Worm (Caenorhabditis elegans) whole organism, young adult: ENCODE results near the gene ttr-3.

Experiments used
- F57A8.1 ChIP-seq: fragments of 200-800 bp; sonication (Bioruptor generic); optimal IDR thresholded peaks from 2 replicates; lab custom pipeline; 2018; ENCODE audit warnings: mild to moderate bottlenecking, missing genetic modification characterization, moderate library complexity, missing compliant biosample characterization
- K12H6.12 ChIP-seq: fragments of 200-800 bp; sonication (Bioruptor generic); optimal IDR thresholded peaks from 2 replicates; lab custom pipeline; 2018; ENCODE audit warnings: mild to moderate bottlenecking, missing genetic modification characterization, missing compliant biosample characterization
- Y56A3A.18 ChIP-seq: fragments of 200-800 bp; sonication (Bioruptor generic); IDR thresholded peaks from 2 replicates; pipeline ENCODE4 v1.3.6; 2022; ENCODE audit warnings: missing genetic modification reagents, missing genetic modification characterization, missing compliant biosample characterization
- Y95B8A.8 ChIP-seq: fragments of 200-800 bp; sonication (Bioruptor generic); IDR thresholded peaks from 2 replicates; pipeline ENCODE4 v1.3.6; 2022; ENCODE audit warnings: missing genetic modification reagents, missing genetic modification characterization, missing compliant biosample characterization
- ZK185.1 ChIP-seq: sonication (generic microtip); optimal IDR thresholded peaks from 2 replicates; lab custom pipeline; 2016; ENCODE audit warnings: mild to moderate bottlenecking, missing genetic modification characterization, missing compliant biosample characterization; ENCODE audit not compliant: poor library complexity, severe bottlenecking
- akir-1 ChIP-seq: fragments of 200-800 bp; sonication (Bioruptor generic); optimal IDR thresholded peaks from 2 replicates; lab custom pipeline; 2018; ENCODE audit warnings: mild to moderate bottlenecking, missing genetic modification characterization, moderate library complexity, missing compliant biosample characterization
- ama-1 ChIP-seq, 3 experiments: fragments of 150-350 bp in 1 of 3; sonication (generic microtip) in 2 of 3; optimal IDR thresholded peaks; 2 replicates each; lab custom pipeline; 2014 to 2018; ENCODE audit warnings: missing biosample characterization in 2 of 3, missing genetic modification characterization in 2 of 3, missing genetic modification reagents in 2 of 3
- atf-7 ChIP-seq: sonication (generic microtip); optimal IDR thresholded peaks from 2 replicates; lab custom pipeline; 2017; ENCODE audit warnings: mild to moderate bottlenecking, missing genetic modification characterization, missing compliant biosample characterization
- attf-6 ChIP-seq: fragments of 200-800 bp; sonication (Bioruptor generic); IDR thresholded peaks from 2 replicates; pipeline ENCODE4 v1.3.6; 2022; ENCODE audit warnings: missing genetic modification reagents, missing genetic modification characterization, missing compliant biosample characterization
- bed-1 ChIP-seq: fragments of 200-800 bp; sonication (Bioruptor generic); IDR thresholded peaks from 2 replicates; pipeline ENCODE4 v1.3.6; 2022; ENCODE audit warnings: missing genetic modification reagents, missing genetic modification characterization, missing compliant biosample characterization
- cebp-1 ChIP-seq, 2 experiments: fragments of 200-800 bp in 1 of 2; sonication (Bioruptor generic) in 1 of 2; sonication (generic microtip) in 1 of 2; IDR thresholded peaks in 1 of 2; optimal IDR thresholded peaks in 1 of 2; 2 replicates each; pipeline versions ENCODE4 v1.3.6 to Lab custom; 2017 to 2022; ENCODE audit warnings: missing compliant biosample characterization in 2 of 2, missing genetic modification characterization in 2 of 2, mild to moderate bottlenecking in 1 of 2, missing genetic modification reagents in 1 of 2, moderate library complexity in 1 of 2
- ceh-40 ChIP-seq: fragments of 200-800 bp; sonication (Bioruptor generic); IDR thresholded peaks from 2 replicates; pipeline ENCODE4 v1.3.6; 2022; ENCODE audit warnings: missing genetic modification characterization, missing compliant biosample characterization
- ceh-58 ChIP-seq: fragments of 200-800 bp; sonication (Bioruptor generic); IDR thresholded peaks from 2 replicates; pipeline ENCODE4 v1.3.6; 2022; ENCODE audit warnings: missing genetic modification characterization, missing compliant biosample characterization
- efl-1 ChIP-seq: fragments of 150-350 bp; optimal IDR thresholded peaks from 2 replicates; lab custom pipeline; 2014; ENCODE audit warnings: missing biosample characterization, missing genetic modification reagents, missing genetic modification characterization
- egl-18 ChIP-seq: fragments of 200-800 bp; sonication (Bioruptor generic); IDR thresholded peaks from 2 replicates; pipeline ENCODE4 v1.3.6; 2022; ENCODE audit warnings: missing genetic modification reagents, missing genetic modification characterization, missing compliant biosample characterization
- ekl-4 ChIP-seq: fragments of 200-800 bp; sonication (Bioruptor generic); IDR thresholded peaks from 2 replicates; pipeline ENCODE4 v1.3.6; 2022; ENCODE audit warnings: missing genetic modification reagents, missing genetic modification characterization, missing compliant biosample characterization
- ets-4 ChIP-seq: fragments of 200-800 bp; sonication (Bioruptor generic); optimal IDR thresholded peaks from 2 replicates; lab custom pipeline; 2018; ENCODE audit warnings: mild to moderate bottlenecking, missing genetic modification characterization, missing compliant biosample characterization
- gei-17 ChIP-seq: fragments of 200-800 bp; sonication (Bioruptor generic); optimal IDR thresholded peaks from 2 replicates; lab custom pipeline; 2018; ENCODE audit warnings: mild to moderate bottlenecking, missing genetic modification characterization, missing compliant biosample characterization
- hmg-1.2 ChIP-seq: fragments of 200-800 bp; sonication (Bioruptor generic); IDR thresholded peaks from 2 replicates; pipeline ENCODE4 v1.3.6; 2022; ENCODE audit warnings: missing genetic modification reagents, missing genetic modification characterization, missing compliant biosample characterization
- mel-28 ChIP-seq: sonication (generic microtip); optimal IDR thresholded peaks from 2 replicates; lab custom pipeline; 2016; ENCODE audit warnings: borderline replicate concordance, mild to moderate bottlenecking, missing genetic modification characterization, missing compliant biosample characterization
- nhr-179 ChIP-seq: sonication (generic microtip); optimal IDR thresholded peaks from 2 replicates; lab custom pipeline; 2016; ENCODE audit warnings: mild to moderate bottlenecking, missing genetic modification characterization, missing compliant biosample characterization
- nhr-27 ChIP-seq: fragments of 200-800 bp; sonication (Bioruptor generic); optimal IDR thresholded peaks from 2 replicates; lab custom pipeline; 2018; ENCODE audit warnings: mild to moderate bottlenecking, missing genetic modification characterization, moderate library complexity, missing compliant biosample characterization
- nhr-80 ChIP-seq: sonication (generic microtip); optimal IDR thresholded peaks from 2 replicates; lab custom pipeline; 2016; ENCODE audit warnings: missing genetic modification characterization, missing compliant biosample characterization
- nhr-90 ChIP-seq: sonication (generic microtip); optimal IDR thresholded peaks from 2 replicates; lab custom pipeline; 2016; ENCODE audit warnings: missing genotype, mild to moderate bottlenecking, missing genetic modification characterization, missing compliant biosample characterization
- rcor-1 ChIP-seq: fragments of 200-800 bp; sonication (Bioruptor generic); IDR thresholded peaks from 2 replicates; pipeline ENCODE4 v1.3.6; 2022; ENCODE audit warnings: missing genetic modification reagents, missing genetic modification characterization, missing compliant biosample characterization
- sdz-38 ChIP-seq: sonication (generic microtip); optimal IDR thresholded peaks from 2 replicates; lab custom pipeline; 2016; ENCODE audit warnings: missing genotype, missing genetic modification characterization, missing compliant biosample characterization
- sea-2 ChIP-seq: fragments of 200-800 bp; sonication (Bioruptor generic); IDR thresholded peaks from 2 replicates; pipeline ENCODE4 v1.3.6; 2022; ENCODE audit warnings: missing genetic modification characterization, missing compliant biosample characterization
- somi-1 ChIP-seq: fragments of 200-800 bp; sonication (Bioruptor generic); optimal IDR thresholded peaks from 2 replicates; lab custom pipeline; 2018; ENCODE audit warnings: mild to moderate bottlenecking, missing genetic modification characterization, missing compliant biosample characterization
- sptf-2 ChIP-seq: fragments of 200-800 bp; sonication (Bioruptor generic); optimal IDR thresholded peaks from 2 replicates; lab custom pipeline; 2018; ENCODE audit warnings: mild to moderate bottlenecking, missing genetic modification characterization, missing compliant biosample characterization
- tbp1 ChIP-seq: fragments of 200-800 bp; sonication (Bioruptor generic); optimal IDR thresholded peaks from 2 replicates; lab custom pipeline; 2018; ENCODE audit warnings: mild to moderate bottlenecking, missing genetic modification characterization, missing compliant biosample characterization
- unc-62 ChIP-seq: fragments of 150-350 bp; optimal IDR thresholded peaks from 2 replicates; lab custom pipeline; 2014; ENCODE audit warnings: missing biosample characterization, missing genetic modification reagents, missing genetic modification characterization
- zfh-2 ChIP-seq: fragments of 200-800 bp; sonication (Bioruptor generic); conservative IDR thresholded peaks from 2 replicates; pipeline ENCODE4 v1.3.6; 2022; ENCODE audit warnings: missing genetic modification reagents, missing genetic modification characterization, missing compliant biosample characterization
- ztf-25 ChIP-seq: fragments of 200-800 bp; sonication (Bioruptor generic); IDR thresholded peaks from 2 replicates; pipeline ENCODE4 v1.3.6; 2022; ENCODE audit warnings: missing genetic modification reagents, missing genetic modification characterization, missing compliant biosample characterization
- ztf-28 ChIP-seq: fragments of 200-800 bp; sonication (Bioruptor generic); IDR thresholded peaks from 2 replicates; pipeline ENCODE4 v1.3.6; 2022; ENCODE audit warnings: missing genetic modification reagents, missing genetic modification characterization, missing compliant biosample characterization
- ztf-3 ChIP-seq: fragments of 200-800 bp; sonication (Bioruptor generic); optimal IDR thresholded peaks from 2 replicates; lab custom pipeline; 2018; ENCODE audit warnings: mild to moderate bottlenecking, missing genetic modification characterization, missing compliant biosample characterization

ttr-3 gene

DNA sequence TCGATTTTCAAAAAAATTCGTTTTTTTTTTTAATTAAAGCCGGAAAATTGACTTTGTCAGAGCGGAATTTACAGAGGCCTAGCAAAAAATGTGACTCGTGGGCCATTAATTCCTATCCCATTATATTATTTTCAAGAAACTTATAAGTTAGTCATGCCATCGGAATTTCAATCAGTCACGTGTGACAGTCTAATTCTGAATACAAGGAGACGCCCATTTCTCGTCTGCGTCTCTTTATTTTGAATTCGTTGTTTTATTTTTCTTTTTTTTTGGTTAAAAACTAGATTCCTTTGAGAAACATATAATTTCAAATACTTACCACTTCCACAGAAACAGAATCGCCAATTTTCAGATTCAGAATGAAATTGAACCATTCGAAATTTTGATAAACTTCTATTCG is 17.8 kb downstream of the ttr-3 start:
- TF ChIP-seq hmg-1.2 (GFP tag; lab: Robert Waterston, UW) (peak; percentile 14; the same call in 1 of the 2 replicates), ztf-25 (GFP tag; lab: Robert Waterston, UW) (no peak), cebp-1 (GFP tag; IDR thresholded peaks at IDR 0.05; lab: Robert Waterston, UW) (no peak), cebp-1 (tag; optimal IDR thresholded peaks at IDR 0.05; lab: Kevin White, UChicago) (peak; percentile 11)

DNA sequence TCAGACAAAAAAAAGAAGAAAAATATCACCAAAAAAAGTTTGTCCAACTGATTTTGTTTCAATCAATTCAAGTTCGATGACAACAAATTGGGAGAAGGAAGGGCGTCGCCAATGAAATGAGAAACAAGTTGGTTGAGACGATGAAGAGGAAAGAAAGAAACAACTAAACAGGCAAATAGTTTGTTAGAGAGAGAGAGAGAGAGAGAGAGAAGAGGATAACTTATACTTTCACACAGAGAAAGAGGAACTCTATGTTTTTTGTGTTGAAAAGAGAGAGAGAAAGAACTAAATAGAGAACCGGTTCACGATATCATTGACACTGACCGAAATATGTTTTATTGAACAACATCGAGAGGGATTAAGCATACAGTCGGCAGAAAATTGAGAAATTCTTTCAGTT is 19.0 kb downstream of the ttr-3 start:
- TF ChIP-seq sea-2 (GFP tag; lab: Robert Waterston, UW): no peak
- no peak for TF ChIP-seq sptf-2
- no peak for TF ChIP-seq mel-28
- no peak for TF ChIP-seq nhr-27
- no peak for TF ChIP-seq bed-1 (GFP tag; lab: Robert Waterston, UW)
- no peak for TF ChIP-seq ztf-28 (GFP tag; lab: Robert Waterston, UW)
- no peak for TF ChIP-seq ets-4
- no peak for TF ChIP-seq Y56A3A.18
- no peak for TF ChIP-seq attf-6 (GFP tag; lab: Robert Waterston, UW)
- no peak for TF ChIP-seq ztf-3 (GFP tag; lab: Kevin White, UChicago)
- TF ChIP-seq, all 124 proteins: peak for 0

DNA sequence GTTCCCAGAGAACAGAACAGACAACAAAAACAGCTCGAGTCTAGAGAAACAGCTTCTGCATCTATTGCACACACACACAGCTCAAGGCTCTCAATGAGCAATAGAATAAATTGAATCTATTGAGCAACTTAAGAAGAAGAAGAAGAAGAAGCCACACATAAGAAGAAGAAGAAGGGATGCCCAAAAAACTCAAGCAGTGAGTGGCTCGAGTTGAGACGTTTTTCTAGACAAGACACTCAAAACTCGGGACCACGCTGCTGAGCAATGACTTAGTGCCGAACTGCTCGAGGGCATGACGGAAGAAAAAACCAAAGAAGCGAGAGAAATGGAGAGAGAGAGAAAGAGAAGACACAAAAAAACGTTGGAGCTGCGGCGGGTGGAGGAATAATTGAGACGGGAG is 21.2 kb downstream of the ttr-3 start:
- no peak for TF ChIP-seq F57A8.1
- no peak for TF ChIP-seq gei-17
- no peak for TF ChIP-seq ZK185.1 (tag; lab: Kevin White, UChicago)
- peak; percentile 0 for TF ChIP-seq somi-1
- no peak for TF ChIP-seq ztf-3 (GFP tag; lab: Kevin White, UChicago)
- peak; percentile 34 for TF ChIP-seq K12H6.12
- TF ChIP-seq cebp-1 (GFP tag; IDR thresholded peaks at IDR 0.05; lab: Robert Waterston, UW): no peak
- peak; percentile 30 for TF ChIP-seq cebp-1 (tag; optimal IDR thresholded peaks at IDR 0.05; lab: Kevin White, UChicago)
- no peak for TF ChIP-seq efl-1 (GFP tag; lab: Kevin White, UChicago)
- peak; percentile 80 for TF ChIP-seq zfh-2
- no peak for TF ChIP-seq rcor-1
- TF ChIP-seq nhr-179 (tag; lab: Kevin White, UChicago): no peak
- TF ChIP-seq nhr-80 (tag; lab: Kevin White, UChicago): peak; percentile 19
- no peak for TF ChIP-seq unc-62 (GFP tag; lab: Kevin White, UChicago)
- no peak for TF ChIP-seq nhr-90

DNA sequence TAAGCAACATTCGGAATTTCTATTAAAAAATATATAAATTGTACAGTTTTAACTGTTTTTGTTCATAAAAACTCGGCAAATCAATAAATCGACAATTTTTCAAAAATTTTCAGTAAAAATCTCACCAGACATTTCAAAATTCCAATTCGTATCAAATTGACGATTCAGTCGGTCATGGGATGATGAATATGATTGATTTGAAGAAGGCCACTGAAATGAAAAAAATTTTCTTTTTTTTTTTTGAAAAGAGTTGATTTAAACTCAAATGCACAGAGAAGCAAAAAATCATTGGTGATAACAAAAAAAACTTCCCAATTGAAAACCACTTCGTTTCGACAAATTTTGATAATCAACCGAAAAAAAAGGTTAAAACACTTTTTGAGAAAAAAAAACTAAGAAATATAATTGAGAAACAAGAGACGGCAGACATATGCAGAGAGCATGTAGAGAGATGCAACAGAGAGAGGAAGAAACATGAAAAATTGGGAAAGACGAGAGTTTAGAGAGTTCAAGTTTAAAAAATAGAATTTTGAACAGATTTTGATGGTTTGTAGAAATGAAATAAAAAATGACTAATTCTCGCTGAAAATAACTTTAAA is 22.8 kb downstream of the ttr-3 start:
- no peak for TF ChIP-seq ceh-40 (GFP tag; lab: Robert Waterston, UW)
- no peak for TF ChIP-seq attf-6 (GFP tag; lab: Robert Waterston, UW)
- no peak for TF ChIP-seq ekl-4
- TF ChIP-seq tbp1 (GFP tag; lab: Kevin White, UChicago): no peak
- TF ChIP-seq Y95B8A.8 (GFP tag; lab: Robert Waterston, UW): no peak
- no peak for TF ChIP-seq ceh-58
- no peak for TF ChIP-seq cebp-1 (GFP tag; IDR thresholded peaks at IDR 0.05; lab: Robert Waterston, UW)
- peak; percentile 29 for TF ChIP-seq cebp-1 (tag; optimal IDR thresholded peaks at IDR 0.05; lab: Kevin White, UChicago)
- no peak for TF ChIP-seq ama-1 (optimal IDR thresholded peaks at IDR 0.05; lab: Kevin White, UChicago)
- TF ChIP-seq ama-1 (GFP tag; optimal IDR thresholded peaks at IDR 0.05; lab: Kevin White, UChicago): no peak
- no peak for TF ChIP-seq sdz-38 (tag; lab: Kevin White, UChicago)
- TF ChIP-seq efl-1 (GFP tag; lab: Kevin White, UChicago): no peak
- no peak for TF ChIP-seq atf-7 (tag; lab: Kevin White, UChicago)
- TF ChIP-seq nhr-80 (tag; lab: Kevin White, UChicago): peak; percentile 85
- no peak for TF ChIP-seq egl-18 (GFP tag; lab: Robert Waterston, UW)
- TF ChIP-seq akir-1 (GFP tag; lab: Kevin White, UChicago): no peak
- TF ChIP-seq hmg-1.2 (GFP tag; lab: Robert Waterston, UW): peak; percentile 80
